Worm (Caenorhabditis elegans) whole organism, L4/young adult: ENCODE results near the gene prx-14.

Experiments
- W03F9.2 ChIP-seq: fragments of 150-350 bp; optimal IDR thresholded peaks from 2 replicates; lab custom pipeline; 2014; ENCODE audit warnings: missing biosample characterization, missing genetic modification characterization
- dao-5 ChIP-seq: sonication (generic microtip); optimal IDR thresholded peaks from 2 replicates; lab custom pipeline; 2016; ENCODE audit warnings: missing genotype, missing genetic modification characterization, moderate library complexity, missing compliant biosample characterization
- him-1 ChIP-seq: sonication (generic microtip); optimal IDR thresholded peaks from 2 replicates; lab custom pipeline; 2016; ENCODE audit warnings: missing genotype, missing genetic modification reagents, missing genetic modification characterization, missing compliant biosample characterization

ce11 chrIV:11226545-11226944, 43.6 kb downstream of the prx-14 start:
- no peak for TF ChIP-seq dao-5 (tag; lab: Kevin White, UChicago)
- no peak for TF ChIP-seq him-1 (tag; lab: Kevin White, UChicago)
- TF ChIP-seq W03F9.2 (tag; lab: Kevin White, UChicago): no peak
